Worm (Caenorhabditis elegans): ENCODE measurements around the gene txt-11.
"Not testable (repeated sequence)": the region's sequence is repeated elsewhere in the genome, so short reads cannot be mapped to it uniquely, and the experiment has no call there.

The txt-11 gene

ce11 chrV:3391005-3391404 lies 22.1 kb upstream of the txt-11 start:
- TF ChIP-seq mep-1 (tag; optimal IDR thresholded peaks at IDR 0.05): no peak
- no peak for TF ChIP-seq unc-120 (tag; optimal IDR thresholded peaks at IDR 0.05; ENCODE audit: poor library complexity, severe bottlenecking)
- TF ChIP-seq sptf-1 (tag; optimal IDR thresholded peaks at IDR 0.05): no peak
- TF ChIP-seq zip-8 (tag; optimal IDR thresholded peaks at IDR 0.05): no peak
- no peak for TF ChIP-seq nhr-12 (tag; optimal IDR thresholded peaks at IDR 0.05)
- no peak for TF ChIP-seq elt-1 (tag; optimal IDR thresholded peaks at IDR 0.05; ENCODE audit: borderline replicate concordance, insufficient read depth)
- TF ChIP-seq ham-2 (GFP tag; optimal IDR thresholded peaks at IDR 0.05): no peak
- no peak for TF ChIP-seq lin-13 (tag; optimal IDR thresholded peaks at IDR 0.05)
- TF ChIP-seq nhr-237 (tag; optimal IDR thresholded peaks at IDR 0.05): no peak
- no peak for TF ChIP-seq snpc-4 (tag; optimal IDR thresholded peaks at IDR 0.05)
- TF ChIP-seq ztf-11 (tag; optimal IDR thresholded peaks at IDR 0.05): no peak
- TF ChIP-seq cnd-1 (tag; optimal IDR thresholded peaks at IDR 0.05): no peak
- no peak for TF ChIP-seq sem-2 (GFP tag; optimal IDR thresholded peaks at IDR 0.05)
- TF ChIP-seq pha-4 (tag; optimal IDR thresholded peaks at IDR 0.05): no peak
- no peak for TF ChIP-seq tbx-8 (GFP tag; optimal IDR thresholded peaks at IDR 0.05)
- TF ChIP-seq lsy-2 (tag; optimal IDR thresholded peaks at IDR 0.05): no peak
- no peak for TF ChIP-seq lin-32 (GFP tag; optimal IDR thresholded peaks at IDR 0.05)
- no peak for TF ChIP-seq hlh-1 (tag; optimal IDR thresholded peaks at IDR 0.05)

ce11 chrV:3394065-3394464 lies 19.0 kb upstream of the txt-11 start:
- TF ChIP-seq mls-2 (tag; optimal IDR thresholded peaks at IDR 0.05) (no peak), zip-8 (tag; optimal IDR thresholded peaks at IDR 0.05) (no peak), lin-32 (GFP tag; optimal IDR thresholded peaks at IDR 0.05) (no peak), ham-2 (GFP tag; optimal IDR thresholded peaks at IDR 0.05) (no peak), unc-62 (GFP tag; optimal IDR thresholded peaks at IDR 0.05) (no peak), ztf-11 (tag; optimal IDR thresholded peaks at IDR 0.05) (no peak), blmp-1 (tag; optimal IDR thresholded peaks at IDR 0.05) (no peak), ceh-83 (GFP tag; optimal IDR thresholded peaks at IDR 0.05) (no peak), pha-4 (tag; optimal IDR thresholded peaks at IDR 0.05) (no peak), nhr-12 (tag; optimal IDR thresholded peaks at IDR 0.05) (no peak), unc-120 (tag; optimal IDR thresholded peaks at IDR 0.05; ENCODE audit: poor library complexity, severe bottlenecking) (no peak), elt-3 (tag; optimal IDR thresholded peaks at IDR 0.05) (no peak)

ce11 chrV:3394694-3395240 lies 18.3 kb upstream of the txt-11 start, which contains the start of gene T20D4.15:
Gene T20D4.15, minus strand, starts transcription at chrV:3394744.
- TF ChIP-seq zip-8 (tag; optimal IDR thresholded peaks at IDR 0.05) (no peak), mep-1 (tag; optimal IDR thresholded peaks at IDR 0.05) (no peak), ceh-43 (GFP tag; optimal IDR thresholded peaks at IDR 0.05) (no peak), lin-32 (GFP tag; optimal IDR thresholded peaks at IDR 0.05) (no peak), nhr-12 (tag; optimal IDR thresholded peaks at IDR 0.05) (no peak), nhr-28 (tag; optimal IDR thresholded peaks at IDR 0.05) (no peak), ceh-39 (tag; optimal IDR thresholded peaks at IDR 0.05) (no peak), unc-62 (GFP tag; optimal IDR thresholded peaks at IDR 0.05) (no peak), snpc-4 (tag; optimal IDR thresholded peaks at IDR 0.05) (no peak), bed-3 (GFP tag; optimal IDR thresholded peaks at IDR 0.05) (no peak), nhr-2 (tag; optimal IDR thresholded peaks at IDR 0.05) (no peak), elt-3 (tag; optimal IDR thresholded peaks at IDR 0.05) (no peak), ztf-11 (tag; optimal IDR thresholded peaks at IDR 0.05) (no peak), pha-4 (tag; optimal IDR thresholded peaks at IDR 0.05) (no peak), mls-2 (tag; optimal IDR thresholded peaks at IDR 0.05) (no peak), blmp-1 (tag; optimal IDR thresholded peaks at IDR 0.05) (no peak), unc-120 (tag; optimal IDR thresholded peaks at IDR 0.05; ENCODE audit: poor library complexity, severe bottlenecking) (no peak), nhr-76 (tag; optimal IDR thresholded peaks at IDR 0.05) (no peak)

DNA sequence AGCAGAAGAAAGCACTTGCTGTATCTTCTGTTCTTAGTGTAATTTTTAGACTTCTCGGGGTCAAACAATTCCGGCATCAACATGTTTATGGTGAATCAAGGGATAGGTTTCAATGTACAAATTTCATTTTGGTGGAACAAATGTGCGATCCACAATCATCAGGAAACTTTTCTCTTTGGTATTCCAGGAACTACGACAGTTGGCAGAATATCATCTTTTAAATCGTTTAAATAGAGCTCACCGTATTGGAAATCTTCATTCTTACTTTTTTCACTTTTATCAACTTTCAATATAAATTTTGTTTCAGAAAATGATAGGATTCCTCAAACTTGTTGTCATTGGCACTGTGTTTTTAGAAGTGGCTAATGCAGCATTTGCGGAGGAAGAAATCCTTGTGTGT lies 16.3 kb upstream of the txt-11 start, which contains the start of gene T20D4.12:
Gene T20D4.12, plus strand, starts transcription at position 301 of the 400 bp plus-strand sequence.
- not testable (repeated sequence) for TF ChIP-seq snpc-4 (tag; optimal IDR thresholded peaks at IDR 0.05); zip-8 (tag; optimal IDR thresholded peaks at IDR 0.05); flh-1 (GFP tag; optimal IDR thresholded peaks at IDR 0.05)

DNA sequence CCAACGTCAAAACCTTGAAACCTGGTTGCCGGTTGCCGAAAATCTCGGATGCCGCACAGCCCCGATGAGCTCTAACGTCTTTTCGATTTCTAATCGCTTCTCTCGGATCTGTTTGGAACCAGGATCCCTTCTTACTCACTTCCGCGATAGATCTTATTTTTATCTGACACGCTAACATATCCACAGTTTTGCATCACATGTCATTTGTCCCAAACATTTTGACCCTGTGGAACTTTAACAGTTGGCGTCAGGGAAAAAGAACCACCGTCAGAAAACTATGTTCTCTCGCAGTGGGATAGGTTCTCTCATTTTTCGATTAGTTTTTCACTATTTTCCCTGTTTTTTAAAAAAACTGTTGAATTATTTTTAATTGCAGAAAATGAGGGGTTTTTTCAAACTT lies 14.8 kb upstream of the txt-11 start, which contains the start of gene T20D4.11:
Gene T20D4.11, plus strand, starts transcription at position 377 of the 400 bp plus-strand sequence.
- TF ChIP-seq tbx-8 (GFP tag; optimal IDR thresholded peaks at IDR 0.05) (no peak), nhr-28 (tag; optimal IDR thresholded peaks at IDR 0.05) (no peak), mep-1 (tag; optimal IDR thresholded peaks at IDR 0.05) (no peak), ces-1 (GFP tag; optimal IDR thresholded peaks at IDR 0.05) (no peak), bed-3 (GFP tag; optimal IDR thresholded peaks at IDR 0.05) (no peak), ceh-39 (tag; optimal IDR thresholded peaks at IDR 0.05) (no peak), drap-1 (GFP tag; optimal IDR thresholded peaks at IDR 0.05) (no peak), cnd-1 (tag; optimal IDR thresholded peaks at IDR 0.05) (no peak), sptf-1 (tag; optimal IDR thresholded peaks at IDR 0.05) (no peak), unc-62 (GFP tag; optimal IDR thresholded peaks at IDR 0.05) (no peak), lsy-2 (tag; optimal IDR thresholded peaks at IDR 0.05) (no peak), mls-2 (tag; optimal IDR thresholded peaks at IDR 0.05) (no peak), ztf-11 (tag; optimal IDR thresholded peaks at IDR 0.05) (no peak), hlh-1 (tag; optimal IDR thresholded peaks at IDR 0.05) (no peak), nhr-12 (tag; optimal IDR thresholded peaks at IDR 0.05) (no peak), M03D4.4 (tag; optimal IDR thresholded peaks at IDR 0.05) (no peak), elt-3 (tag; optimal IDR thresholded peaks at IDR 0.05) (no peak), flh-1 (GFP tag; optimal IDR thresholded peaks at IDR 0.05) (no peak), nhr-237 (tag; optimal IDR thresholded peaks at IDR 0.05) (no peak), elt-1 (tag; optimal IDR thresholded peaks at IDR 0.05; ENCODE audit: borderline replicate concordance, insufficient read depth) (no peak)

All from whole organism, mixed stage, embryonic.